Worm (Caenorhabditis elegans) whole organism, L4 larva: Measurements from ENCODE around the gene flor-1.

Experiments
- F49E8.2 ChIP-seq: sonication (generic microtip); optimal IDR thresholded peaks from 2 replicates; lab custom pipeline; 2016; ENCODE audit warnings: missing compliant biosample characterization, mild to moderate bottlenecking, missing genetic modification characterization, borderline replicate concordance
- T26A8.4 ChIP-seq: fragments of 200-800 bp; sonication (Bioruptor generic); IDR thresholded peaks from 2 replicates; pipeline ENCODE4 v1.3.6; 2022; ENCODE audit warnings: missing genetic modification characterization, missing compliant biosample characterization
- Y48G9A.11 ChIP-seq: fragments of 200-800 bp; sonication (Bioruptor generic); IDR thresholded peaks from 2 replicates; pipeline ENCODE4 v1.3.6; 2022; ENCODE audit warnings: missing genetic modification reagents, missing genetic modification characterization, missing compliant biosample characterization
- Y5F2A.4 ChIP-seq: fragments of 200-800 bp; sonication (Bioruptor generic); optimal IDR thresholded peaks from 2 replicates; lab custom pipeline; 2018; ENCODE audit warnings: mild to moderate bottlenecking, missing genetic modification characterization, missing compliant biosample characterization
- Y75B8A.6 ChIP-seq: fragments of 200-800 bp; sonication (Bioruptor generic); IDR thresholded peaks from 2 replicates; pipeline ENCODE4 v1.3.6; 2022; ENCODE audit warnings: missing genetic modification reagents, missing genetic modification characterization, missing compliant biosample characterization
- aha-1 ChIP-seq: fragments of 150-350 bp; peaks from one replicate; lab custom pipeline; 2014; ENCODE audit warnings: missing biosample characterization, missing genetic modification characterization
- ama-1 ChIP-seq: fragments of 150-350 bp; optimal IDR thresholded peaks from 2 replicates; lab custom pipeline; 2014; ENCODE audit warnings: inconsistent platforms, mixed read lengths
- arid-1 ChIP-seq: fragments of 200-800 bp; sonication (Bioruptor generic); conservative IDR thresholded peaks from 2 replicates; pipeline ENCODE4 v1.3.6; 2022; ENCODE audit warnings: missing genetic modification reagents, missing genetic modification characterization, missing compliant biosample characterization
- daf-16 ChIP-seq, 3 experiments: sonication (generic microtip); optimal IDR thresholded peaks; 2 replicates each; lab custom pipeline; 2016 to 2017; ENCODE audit warnings: missing genetic modification characterization in 3 of 3, missing genetic modification reagents in 3 of 3, mild to moderate bottlenecking in 2 of 3, missing compliant biosample characterization in 2 of 3, missing biosample characterization in 1 of 3, moderate library complexity in 1 of 3
- daf-8 ChIP-seq: fragments of 200-800 bp; sonication (Bioruptor generic); IDR thresholded peaks from 2 replicates; pipeline ENCODE4 v1.3.6; 2022; ENCODE audit warnings: missing genetic modification characterization, missing compliant biosample characterization
- duxl-1 ChIP-seq: sonication (generic microtip); optimal IDR thresholded peaks from 2 replicates; lab custom pipeline; 2016; ENCODE audit warnings: mild to moderate bottlenecking, missing genetic modification characterization, moderate library complexity, missing compliant biosample characterization; ENCODE audit not compliant: poor library complexity
- dve-1 ChIP-seq: sonication (generic microtip); optimal IDR thresholded peaks from 2 replicates; lab custom pipeline; 2017; ENCODE audit warnings: antibody characterized with exemption, mild to moderate bottlenecking, missing genetic modification characterization, missing compliant biosample characterization; ENCODE audit not compliant: insufficient read depth
- egl-43 ChIP-seq: fragments of 200-800 bp; sonication (Bioruptor generic); IDR thresholded peaks from 2 replicates; pipeline ENCODE4 v1.3.6; 2022; ENCODE audit warnings: missing genetic modification reagents, missing genetic modification characterization, missing compliant biosample characterization
- hlh-30 ChIP-seq: sonication (generic microtip); optimal IDR thresholded peaks from 2 replicates; lab custom pipeline; 2017; ENCODE audit warnings: antibody characterized with exemption, mild to moderate bottlenecking, missing genetic modification characterization, missing compliant biosample characterization; ENCODE audit not compliant: insufficient read depth
- lin-13 ChIP-seq: fragments of 150-350 bp; optimal IDR thresholded peaks from 2 replicates; lab custom pipeline; 2014; ENCODE audit warnings: missing biosample characterization, missing genetic modification reagents, missing genetic modification characterization
- lin-29 ChIP-seq: fragments of 200-800 bp; sonication (Bioruptor generic); IDR thresholded peaks from 2 replicates; pipeline ENCODE4 v1.3.6; 2022; ENCODE audit warnings: missing genetic modification reagents, missing genetic modification characterization, missing compliant biosample characterization
- lin-38 ChIP-seq: fragments of 200-800 bp; sonication (Bioruptor generic); IDR thresholded peaks from 2 replicates; pipeline ENCODE4 v1.3.6; 2022; ENCODE audit warnings: missing genetic modification reagents, missing genetic modification characterization, missing compliant biosample characterization
- lsy-2 ChIP-seq, 2 experiments: fragments of 150-350 bp in 1 of 2; sonication (generic microtip) in 1 of 2; optimal IDR thresholded peaks; 2 replicates each; lab custom pipeline; 2014 to 2017; ENCODE audit warnings: missing biosample characterization in 2 of 2, missing genetic modification characterization in 2 of 2
- madf-5 ChIP-seq, 2 experiments: fragments of 200-800 bp; sonication (Bioruptor generic); IDR thresholded peaks; 2 replicates each; pipeline ENCODE4 v1.3.6; 2022; ENCODE audit warnings: missing compliant biosample characterization in 2 of 2, missing genetic modification characterization in 2 of 2
- madf-9 ChIP-seq: fragments of 200-800 bp; sonication (Bioruptor generic); conservative IDR thresholded peaks from 2 replicates; pipeline ENCODE4 v1.3.6; 2022; ENCODE audit warnings: missing genetic modification reagents, missing genetic modification characterization, missing compliant biosample characterization
- mes-2 ChIP-seq: sonication (generic microtip); optimal IDR thresholded peaks from 2 replicates; lab custom pipeline; 2016; ENCODE audit warnings: missing genotype, mild to moderate bottlenecking, missing genetic modification characterization, missing compliant biosample characterization; ENCODE audit not compliant: poor library complexity, severe bottlenecking
- mxl-3 ChIP-seq: fragments of 200-800 bp; sonication (Bioruptor generic); optimal IDR thresholded peaks from 2 replicates; lab custom pipeline; 2018; ENCODE audit warnings: mild to moderate bottlenecking, missing genetic modification characterization, missing compliant biosample characterization
- nhr-10 ChIP-seq: fragments of 150-350 bp; optimal IDR thresholded peaks from 2 replicates; lab custom pipeline; 2014; ENCODE audit warnings: missing biosample characterization, missing genetic modification characterization
- nhr-102 ChIP-seq: sonication (generic microtip); optimal IDR thresholded peaks from 2 replicates; lab custom pipeline; 2016; ENCODE audit warnings: mild to moderate bottlenecking, missing genetic modification characterization, moderate library complexity, missing compliant biosample characterization
- nhr-237 ChIP-seq: sonication (generic microtip); optimal IDR thresholded peaks from 2 replicates; lab custom pipeline; 2017; ENCODE audit warnings: missing biosample characterization, missing genetic modification characterization
- nhr-6 ChIP-seq: fragments of 150-350 bp; optimal IDR thresholded peaks from 2 replicates; lab custom pipeline; 2014; ENCODE audit warnings: missing biosample characterization, missing genetic modification characterization
- nhr-77 ChIP-seq: fragments of 150-350 bp; optimal IDR thresholded peaks from 2 replicates; lab custom pipeline; 2014; ENCODE audit warnings: missing biosample characterization, missing genetic modification characterization
- pha-4 ChIP-seq, 2 experiments: fragments of 150-350 bp in 1 of 2; fragments of 200-800 bp in 1 of 2; sonication (Bioruptor generic) in 1 of 2; IDR thresholded peaks in 1 of 2; optimal IDR thresholded peaks in 1 of 2; 2 replicates each; pipeline versions ENCODE4 v1.3.6 to Lab custom; 2014 to 2022; ENCODE audit warnings: missing genetic modification characterization in 2 of 2, missing genetic modification reagents in 2 of 2, missing biosample characterization in 1 of 2, missing compliant biosample characterization in 1 of 2
- sdz-12 ChIP-seq: fragments of 200-800 bp; sonication (Bioruptor generic); optimal IDR thresholded peaks from 2 replicates; lab custom pipeline; 2018; ENCODE audit warnings: mild to moderate bottlenecking, missing genetic modification characterization, missing compliant biosample characterization
- spr-3 ChIP-seq: fragments of 200-800 bp; sonication (Bioruptor generic); optimal IDR thresholded peaks from 2 replicates; lab custom pipeline; 2018; ENCODE audit warnings: mild to moderate bottlenecking, missing genetic modification characterization, missing compliant biosample characterization
- tra-1 ChIP-seq: fragments of 200-800 bp; sonication (Bioruptor generic); IDR thresholded peaks from 2 replicates; pipeline ENCODE4 v1.3.6; 2022; ENCODE audit warnings: missing genetic modification reagents, missing genetic modification characterization, missing compliant biosample characterization
- unc-62 ChIP-seq, 3 experiments: fragments of 150-350 bp in 1 of 3; sonication (generic microtip); optimal IDR thresholded peaks in 2 of 3; peaks in 1 of 3; 1 replicate in 1 of 3; 2 replicates in 2 of 3; lab custom pipeline; 2014 to 2017; ENCODE audit warnings: missing biosample characterization in 3 of 3, missing genetic modification characterization in 3 of 3, missing genetic modification reagents in 3 of 3, missing genotype in 1 of 3
- zfp-2 ChIP-seq: sonication (generic microtip); optimal IDR thresholded peaks from 2 replicates; lab custom pipeline; 2016; ENCODE audit warnings: mild to moderate bottlenecking, missing genetic modification characterization, missing compliant biosample characterization
- ztf-11 ChIP-seq: fragments of 150-350 bp; optimal IDR thresholded peaks from 2 replicates; lab custom pipeline; 2014; ENCODE audit warnings: missing biosample characterization, missing genetic modification characterization
- ztf-7 ChIP-seq: fragments of 150-350 bp; optimal IDR thresholded peaks from 2 replicates; lab custom pipeline; 2014; ENCODE audit warnings: missing biosample characterization, missing genetic modification characterization

flor-1 gene

DNA sequence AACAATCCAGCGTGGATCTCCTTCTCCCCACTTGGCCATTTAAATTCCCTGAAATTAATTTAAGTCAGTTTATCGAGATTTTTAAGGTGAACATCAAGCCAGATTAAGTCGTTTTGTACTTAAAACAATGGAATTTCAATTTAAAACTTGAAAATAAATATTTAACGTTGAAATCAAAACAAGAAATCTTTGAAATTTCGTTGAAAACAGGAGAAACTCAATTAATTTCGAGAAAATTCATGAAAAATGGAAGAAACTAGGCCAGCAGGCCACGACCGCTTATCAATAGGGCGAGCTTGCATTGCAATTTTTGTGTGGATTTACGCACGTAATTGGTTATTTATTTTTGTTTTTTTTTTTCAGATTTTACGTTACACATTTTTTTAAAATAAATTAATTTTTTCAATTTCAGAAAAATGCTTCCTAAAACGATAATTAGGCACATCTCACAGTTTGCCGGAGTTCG lies 34.0 kb downstream of the flor-1 start, which contains the start of the genes ahsa-1 and C01G10.7 (continued):
- TF ChIP-seq tra-1 (GFP tag; lab: Robert Waterston, UW) = peak; percentile 58; the same call in 1 of the 2 replicates
- no peak for TF ChIP-seq hlh-30 (tag; lab: Kevin White, UChicago)
- no peak for TF ChIP-seq unc-62 (GFP tag; optimal IDR thresholded peaks at IDR 0.05 in 1 of 2; lab: Kevin White, UChicago)
- TF ChIP-seq unc-62 (tag; optimal IDR thresholded peaks at IDR 0.05; lab: Kevin White, UChicago) = no peak
- TF ChIP-seq lin-29 (GFP tag; lab: Robert Waterston, UW) = no peak
- TF ChIP-seq lsy-2 (tag; optimal IDR thresholded peaks at IDR 0.05; lab: Kevin White, UChicago) = peak; percentile 64 to 94
- no peak for TF ChIP-seq sdz-12 (GFP tag; lab: Kevin White, UChicago)
- peak in 1 of 2 experiments; percentile 72 for TF ChIP-seq daf-16 (GFP tag; optimal IDR thresholded peaks at IDR 0.05; lab: Kevin White, UChicago)
- TF ChIP-seq daf-16 (tag; optimal IDR thresholded peaks at IDR 0.05; lab: Kevin White, UChicago) = no peak
- no peak for TF ChIP-seq daf-8 (GFP tag; lab: Robert Waterston, UW)
- peak; percentile 45 to 64; a peak in 2 of 4 replicates for TF ChIP-seq madf-5 (GFP tag; IDR thresholded peaks at IDR 0.05; lab: Robert Waterston, UW)
- peak; percentile 88 for TF ChIP-seq nhr-77 (tag; lab: Kevin White, UChicago)
- no peak for TF ChIP-seq dve-1 (tag; lab: Kevin White, UChicago)
- TF ChIP-seq, all 104 proteins: peak for 47

DNA sequence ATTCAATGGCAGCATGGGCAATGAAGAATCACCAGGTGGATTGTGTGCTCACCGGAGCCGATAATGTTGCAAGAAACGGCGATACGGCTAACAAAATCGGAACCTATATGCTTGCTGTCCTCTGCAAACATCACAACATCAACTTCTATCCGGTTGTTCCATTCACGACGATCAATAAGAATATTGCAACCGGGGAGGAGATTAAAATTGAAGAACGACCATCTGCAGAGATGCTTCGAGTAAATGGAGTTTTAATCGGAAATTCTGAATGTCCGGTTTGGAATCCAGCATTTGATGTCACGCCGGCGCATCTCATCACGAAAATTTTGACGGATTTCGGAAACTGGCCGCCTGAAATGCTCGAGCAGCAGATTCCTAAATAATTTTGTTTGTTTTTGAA lies 35.8 kb downstream of the flor-1 start:
- TF ChIP-seq Y48G9A.11 (GFP tag; lab: Robert Waterston, UW) (peak; percentile 58; the same call in 1 of the 2 replicates), ztf-7 (tag; lab: Kevin White, UChicago) (no peak), spr-3 (GFP tag; lab: Kevin White, UChicago) (no peak), madf-9 (GFP tag; lab: Robert Waterston, UW) (no peak), Y75B8A.6 (GFP tag; lab: Robert Waterston, UW) (0 out of 2 replicates have a peak, but pooled peaks have one; percentile 21), zfp-2 (tag; lab: Kevin White, UChicago) (no peak), ztf-11 (no peak), pha-4 (GFP tag; IDR thresholded peaks at IDR 0.05; lab: Robert Waterston, UW) (peak; percentile 47; the same call in 1 of the 2 replicates), pha-4 (tag; optimal IDR thresholded peaks at IDR 0.05; lab: Kevin White, UChicago) (no peak), mes-2 (tag; lab: Kevin White, UChicago) (no peak), lin-38 (peak; percentile 66), arid-1 (0 out of 2 replicates have a peak, but pooled peaks have one; percentile 30), nhr-6 (tag; lab: Kevin White, UChicago) (peak; percentile 48), unc-62 (GFP tag; optimal IDR thresholded peaks at IDR 0.05 in 1 of 2; lab: Kevin White, UChicago) (no peak), unc-62 (tag; optimal IDR thresholded peaks at IDR 0.05; lab: Kevin White, UChicago) (no peak), nhr-102 (tag; lab: Kevin White, UChicago) (no peak), nhr-10 (tag; lab: Kevin White, UChicago) (no peak), F49E8.2 (tag; lab: Kevin White, UChicago) (peak; percentile 32), aha-1 (tag; lab: Kevin White, UChicago) (peak; percentile 18), dve-1 (tag; lab: Kevin White, UChicago) (peak; percentile 10), nhr-237 (tag; lab: Kevin White, UChicago) (no peak), ama-1 (lab: Kevin White, UChicago) (peak; percentile 70), T26A8.4 (GFP tag; lab: Robert Waterston, UW) (peak; percentile 14; the same call in 1 of the 2 replicates), daf-16 (GFP tag; optimal IDR thresholded peaks at IDR 0.05; lab: Kevin White, UChicago) (no peak), daf-16 (tag; optimal IDR thresholded peaks at IDR 0.05; lab: Kevin White, UChicago) (peak; percentile 25), Y5F2A.4 (GFP tag; lab: Kevin White, UChicago) (no peak), egl-43 (GFP tag; lab: Robert Waterston, UW) (peak; percentile 47; the same call in 1 of the 2 replicates), mxl-3 (GFP tag; lab: Kevin White, UChicago) (no peak), duxl-1 (tag; lab: Kevin White, UChicago) (peak; percentile 44), lin-13 (GFP tag; lab: Kevin White, UChicago) (peak; percentile 35)
- TF ChIP-seq, all 104 proteins: peak for 15
